Worm (Caenorhabditis elegans) whole organism, L4/young adult: ENCODE data around the gene piit-1.

Experiments
- W03F9.2 ChIP-seq: fragments of 150-350 bp; optimal IDR thresholded peaks from 2 replicates; lab custom pipeline; 2014; ENCODE audit warnings: missing biosample characterization, missing genetic modification characterization
- dao-5 ChIP-seq: sonication (generic microtip); optimal IDR thresholded peaks from 2 replicates; lab custom pipeline; 2016; ENCODE audit warnings: missing genotype, missing genetic modification characterization, moderate library complexity, missing compliant biosample characterization
- him-1 ChIP-seq: sonication (generic microtip); optimal IDR thresholded peaks from 2 replicates; lab custom pipeline; 2016; ENCODE audit warnings: missing genotype, missing genetic modification reagents, missing genetic modification characterization, missing compliant biosample characterization

The piit-1 gene

DNA sequence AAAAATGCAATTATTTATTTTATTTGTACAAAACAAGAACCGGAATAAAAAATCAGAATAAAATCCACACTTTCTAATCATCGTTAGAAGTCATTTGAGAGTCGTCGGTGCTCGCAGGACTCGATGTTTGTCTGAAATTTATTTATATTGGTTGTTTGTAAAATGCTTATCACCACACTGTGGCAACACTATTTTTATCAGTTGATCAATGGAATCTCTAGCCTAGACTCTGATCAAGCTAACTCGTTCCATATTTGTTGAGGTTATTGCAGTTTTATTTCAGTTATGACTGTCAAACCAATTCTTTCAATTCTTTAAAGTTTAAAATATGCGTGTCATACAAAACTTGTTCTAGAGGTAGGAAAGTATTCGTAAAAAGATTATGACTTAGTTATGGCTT is 5.5 kb downstream of the piit-1 start, which contains the start of gene dhs-20:
TSS of gene dhs-20 (minus strand) at position 80 of the 400 bp plus-strand sequence.
- TF ChIP-seq him-1 (tag; lab: Kevin White, UChicago) = no peak

DNA sequence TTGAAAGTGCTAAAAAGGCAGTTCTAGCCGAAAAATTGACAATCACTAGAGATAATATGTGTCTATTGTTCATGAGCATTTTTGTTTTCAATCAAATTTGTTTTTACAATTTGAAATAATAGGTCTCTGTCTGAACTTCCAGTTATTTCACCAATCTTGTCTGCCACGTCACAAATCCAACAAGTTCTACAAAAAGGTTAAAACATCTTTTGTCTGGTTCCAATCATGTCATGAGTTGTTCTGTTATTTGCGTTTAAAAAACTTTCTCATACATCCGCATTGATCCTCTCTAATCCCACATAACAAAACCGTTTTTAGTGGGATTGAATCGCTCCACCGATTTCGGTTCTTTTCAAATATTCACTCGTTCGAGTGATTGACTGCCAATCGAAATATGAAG is 9.1 kb downstream of the piit-1 start, which contains the start of gene F35B12.9:
TSS of gene F35B12.9 (plus strand) at position 372 of the 400 bp plus-strand sequence.
- TF ChIP-seq him-1 (tag; lab: Kevin White, UChicago) = no peak
- TF ChIP-seq dao-5 = no peak
- no peak for TF ChIP-seq W03F9.2 (tag; lab: Kevin White, UChicago)

DNA sequence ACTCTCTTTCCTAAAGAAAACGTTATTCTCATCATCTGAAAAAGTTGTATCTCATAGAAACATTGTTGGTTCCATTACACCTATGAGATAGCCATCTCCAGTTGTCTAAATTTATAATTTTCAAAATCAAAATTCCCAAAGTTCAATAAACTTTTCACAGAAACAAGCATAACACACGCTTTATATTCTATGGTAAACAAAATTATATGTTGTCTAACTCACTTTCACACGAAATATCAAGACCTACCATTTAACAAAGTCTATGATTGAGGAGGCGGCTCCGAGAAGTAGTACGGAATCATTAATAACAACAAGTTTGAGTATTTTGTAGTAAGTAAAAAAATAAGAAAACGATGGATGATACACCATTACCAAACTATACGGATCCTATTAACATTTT is 11.1 kb downstream of the piit-1 start, which contains the start of gene srx-84:
TSS of gene srx-84 (plus strand) at position 301 of the 400 bp plus-strand sequence.
- TF ChIP-seq dao-5 (no peak), W03F9.2 (tag; lab: Kevin White, UChicago) (no peak), him-1 (tag; lab: Kevin White, UChicago) (no peak)

DNA sequence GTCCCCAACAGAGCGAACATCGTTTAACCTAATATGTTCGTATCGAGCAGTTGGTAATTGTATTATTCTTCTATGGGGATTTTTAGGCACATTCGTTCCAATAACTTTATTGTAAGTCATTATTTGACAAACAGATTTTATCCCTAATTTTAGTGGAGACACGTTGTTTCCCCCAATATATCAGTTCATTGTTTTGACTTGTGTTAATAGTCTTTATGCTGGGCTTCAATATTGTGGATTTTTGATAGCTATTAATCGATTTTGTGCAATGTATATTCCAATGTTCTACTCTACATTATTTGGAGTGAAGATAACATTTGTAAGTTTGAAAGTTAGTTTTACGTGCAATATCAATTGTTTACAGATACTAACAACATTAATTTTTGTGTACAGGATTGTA is 16.1 kb downstream of the piit-1 start:
- TF ChIP-seq him-1 (tag; lab: Kevin White, UChicago) = no peak
- no peak for TF ChIP-seq W03F9.2 (tag; lab: Kevin White, UChicago)
- TF ChIP-seq dao-5 = no peak

ce11 chrV:11593427-11593826 is 16.5 kb downstream of the piit-1 start, which contains the start of gene srx-80:
TSS of gene srx-80 (plus strand) at chrV:11593727.
- TF ChIP-seq W03F9.2 (tag; lab: Kevin White, UChicago) = no peak
- no peak for TF ChIP-seq him-1 (tag; lab: Kevin White, UChicago)
- TF ChIP-seq dao-5 = no peak

- TF ChIP-seq W03F9.2 (tag; lab: Kevin White, UChicago) (no peak), dao-5 (no peak), him-1 (tag; lab: Kevin White, UChicago) (no peak)
These were observed 20.5 kb downstream of the piit-1 start, which contains the start of gene srx-82 for ce11 chrV:11589433-11589832. TSS of gene srx-82 (plus strand) at chrV:11589733.

ce11 chrV:11585122-11585521 is 24.8 kb downstream of the piit-1 start:
- TF ChIP-seq dao-5 (no peak), him-1 (tag; lab: Kevin White, UChicago) (no peak), W03F9.2 (tag; lab: Kevin White, UChicago) (no peak)

DNA sequence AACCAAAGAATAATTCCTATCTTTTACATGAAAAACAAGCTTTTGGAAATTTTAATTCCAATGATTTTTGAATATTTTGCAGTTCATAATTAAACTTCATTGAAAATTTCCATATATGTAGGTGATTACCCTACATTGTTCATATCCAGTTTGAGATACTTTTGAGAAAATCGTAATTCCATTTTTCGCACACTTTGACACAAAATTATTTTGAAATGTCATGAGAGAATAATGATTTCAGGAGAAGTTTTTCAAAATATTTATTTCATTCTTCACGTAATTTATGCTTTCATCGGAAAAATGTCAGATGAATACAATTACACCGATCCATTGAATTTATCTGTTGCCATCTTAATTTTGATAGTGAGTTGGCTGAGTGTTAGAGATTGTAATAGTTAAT is 26.7 kb downstream of the piit-1 start, which contains the start of gene srx-88:
TSS of gene srx-88 (plus strand) at position 301 of the 400 bp plus-strand sequence.
- TF ChIP-seq him-1 (tag; lab: Kevin White, UChicago) (no peak), dao-5 (no peak), W03F9.2 (tag; lab: Kevin White, UChicago) (no peak)

- TF ChIP-seq W03F9.2 (tag; lab: Kevin White, UChicago) (no peak), dao-5 (no peak), him-1 (tag; lab: Kevin White, UChicago) (no peak)
These were observed 29.1 kb downstream of the piit-1 start, which contains the start of gene srx-90 for ce11 chrV:11580826-11581225. TSS of gene srx-90 (plus strand) at chrV:11581126.

- TF ChIP-seq dao-5 = no peak
These were observed 35.4 kb downstream of the piit-1 start for ce11 chrV:11574563-11574962.

DNA sequence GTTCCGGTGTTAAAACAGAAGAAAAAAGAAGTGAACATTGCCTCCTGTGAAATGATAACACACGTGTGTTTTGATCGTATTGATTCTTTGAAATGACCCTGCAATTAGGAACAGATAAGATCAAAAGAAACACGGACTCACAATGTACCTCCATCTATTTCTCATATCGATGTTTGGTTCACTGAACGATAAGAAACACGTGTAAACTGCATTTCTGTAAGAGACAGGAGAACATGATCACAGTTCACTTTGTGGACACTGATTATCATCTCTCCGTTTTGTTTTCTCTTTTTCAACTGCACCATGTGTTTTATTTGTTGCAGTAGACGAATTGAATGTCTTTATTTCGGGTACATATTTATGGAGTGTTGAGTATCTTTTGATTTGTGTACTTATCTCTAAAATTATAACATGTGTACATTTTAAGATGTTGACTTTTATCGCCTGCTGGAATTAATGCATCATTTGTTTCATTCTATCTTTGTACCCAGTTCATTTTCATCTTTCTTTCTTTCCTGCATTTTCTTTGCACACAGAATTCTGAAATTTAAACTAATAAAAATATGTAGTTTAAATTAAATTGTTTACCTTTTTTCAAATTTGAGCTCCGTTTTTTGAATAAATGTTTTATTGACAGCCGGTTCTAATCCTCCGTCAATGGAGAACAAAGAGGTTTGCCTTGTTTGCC is 37.0 kb downstream of the piit-1 start, which contains the start of the genes H12C20.7 and nhr-68:
TSS of gene H12C20.7 (minus strand) at position 188 of the 688 bp plus-strand sequence.
TSS of gene nhr-68 (plus strand) at position 638 of the 688 bp plus-strand sequence.
- TF ChIP-seq W03F9.2 (tag; lab: Kevin White, UChicago) (peak; percentile 60), him-1 (tag; lab: Kevin White, UChicago) (no peak)

DNA sequence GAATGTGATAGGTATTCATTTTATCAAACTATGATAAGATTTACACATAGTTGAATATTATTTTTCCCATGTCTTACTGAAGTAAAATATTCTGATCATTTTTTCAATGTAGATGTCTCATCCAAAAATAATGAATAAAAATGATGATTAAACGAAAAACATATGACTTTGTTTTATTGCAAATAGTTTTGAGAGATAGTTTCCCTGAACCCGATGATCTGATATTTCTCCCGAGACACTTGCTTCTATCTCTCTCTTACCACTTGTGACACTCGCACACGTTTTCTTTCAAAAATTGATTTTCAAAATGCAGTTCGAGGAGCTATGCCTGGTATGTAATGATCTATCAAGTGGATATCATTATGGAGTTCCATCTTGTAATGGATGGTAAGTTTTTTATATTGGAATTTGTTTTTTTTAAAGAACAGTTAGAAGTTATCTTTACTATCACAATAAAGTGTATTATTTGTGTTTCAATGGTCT is 39.7 kb downstream of the piit-1 start, which contains the start of the genes nhr-101 and pms-2:
TSS of gene nhr-101 (plus strand) at position 308 of the 483 bp plus-strand sequence.
TSS of gene pms-2 (minus strand) at position 433 of the 483 bp plus-strand sequence.
- TF ChIP-seq W03F9.2 (tag; lab: Kevin White, UChicago) (no peak), dao-5 (no peak), him-1 (tag; lab: Kevin White, UChicago) (no peak)

ce11 chrV:11564573-11564972 is 45.4 kb downstream of the piit-1 start, which contains the start of gene srx-87:
TSS of gene srx-87 (plus strand) at chrV:11564873.
- TF ChIP-seq dao-5 = no peak

DNA sequence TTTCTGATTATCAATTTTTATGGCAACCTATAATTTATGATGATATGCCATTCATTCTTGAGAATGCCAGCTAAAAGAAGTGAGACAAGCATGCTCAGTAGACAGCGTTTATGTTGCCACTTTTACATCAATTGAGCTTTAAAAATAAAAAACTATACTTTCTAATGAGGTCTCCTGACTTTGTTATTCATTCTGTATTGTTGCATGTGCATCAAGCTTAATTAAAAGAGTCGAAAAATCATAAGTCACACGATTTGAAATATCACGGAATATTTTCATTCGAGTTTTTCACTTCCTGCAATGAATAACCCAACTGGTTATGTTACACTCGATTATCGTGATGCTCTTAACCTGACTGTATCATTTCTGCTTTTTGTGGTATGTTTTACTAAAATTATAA is 47.3 kb downstream of the piit-1 start, which contains the start of gene srx-86:
TSS of gene srx-86 (plus strand) at position 301 of the 400 bp plus-strand sequence.
- TF ChIP-seq him-1 (tag; lab: Kevin White, UChicago) = no peak
- no peak for TF ChIP-seq W03F9.2 (tag; lab: Kevin White, UChicago)
- TF ChIP-seq dao-5 = no peak
